Worm (Caenorhabditis elegans): ENCODE measurements around the gene F02C12.2.
A peak's percentile ranks its signal among the peaks of the same experiment; 100 is the strongest.

Gene F02C12.2

DNA sequence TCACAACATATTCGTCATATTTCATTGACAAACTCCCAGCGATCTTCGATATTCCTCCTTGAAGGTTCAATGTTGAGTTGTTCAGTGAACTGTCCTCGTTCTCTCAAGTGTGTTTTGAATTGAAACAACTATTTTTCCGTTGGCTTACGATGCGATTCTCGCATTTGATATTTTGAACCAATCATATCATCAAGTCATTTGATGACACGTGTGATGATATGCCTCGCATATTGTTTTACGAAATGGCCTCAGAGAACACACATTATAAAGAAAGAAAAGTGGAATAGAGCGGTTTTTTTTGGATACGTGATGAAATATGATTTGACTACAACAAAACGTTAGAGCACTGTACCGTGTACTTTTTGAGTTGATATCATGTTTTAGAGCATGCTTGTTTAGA is 50.7 kb downstream of the F02C12.2 start (continued):
- TF ChIP-seq ceh-28 (tag; optimal IDR thresholded peaks at IDR 0.05) (no peak), hlh-11 (tag; optimal IDR thresholded peaks at IDR 0.05) (peak; percentile 85), lin-13 (GFP tag; optimal IDR thresholded peaks at IDR 0.05) (no peak), ctbp-1 (GFP tag; IDR thresholded peaks at IDR 0.05) (no peak), lin-1 (GFP tag; IDR thresholded peaks at IDR 0.05) (no peak), nhr-237 (tag; optimal IDR thresholded peaks at IDR 0.05) (no peak), nhr-77 (tag; optimal IDR thresholded peaks at IDR 0.05) (peak; percentile 35), madf-5 (GFP tag; IDR thresholded peaks at IDR 0.05) (no peak), ztf-11 (tag; optimal IDR thresholded peaks at IDR 0.05) (no peak), cey-2 (tag; optimal IDR thresholded peaks at IDR 0.05; ENCODE audit: borderline replicate concordance, insufficient read depth) (peak; percentile 64), daf-8 (GFP tag; IDR thresholded peaks at IDR 0.05) (no peak), ceh-62 (tag; optimal IDR thresholded peaks at IDR 0.05) (no peak), egl-27 (tag; optimal IDR thresholded peaks at IDR 0.05) (no peak), T20F7.1 (GFP tag; optimal IDR thresholded peaks at IDR 0.05) (peak; percentile 56), zag-1 (tag; optimal IDR thresholded peaks at IDR 0.05) (no peak), ceh-44 (GFP tag; IDR thresholded peaks at IDR 0.05) (no peak), dmd-8 (GFP tag; IDR thresholded peaks at IDR 0.05) (no peak), ceh-32 (tag; optimal IDR thresholded peaks at IDR 0.05; ENCODE audit: poor library complexity) (no peak), nhr-48 (tag; optimal IDR thresholded peaks at IDR 0.05) (peak; percentile 78), zip-11 (GFP tag; IDR thresholded peaks at IDR 0.05) (no peak), mdt-29 (GFP tag; IDR thresholded peaks at IDR 0.05) (0 out of 2 replicates have a peak, but pooled peaks have one; percentile 29), nhr-42 (GFP tag; IDR thresholded peaks at IDR 0.05) (no peak), duxl-1 (tag; optimal IDR thresholded peaks at IDR 0.05; ENCODE audit: poor library complexity) (no peak), lir-3 (tag; optimal IDR thresholded peaks at IDR 0.05) (no peak), nhr-111 (GFP tag; optimal IDR thresholded peaks at IDR 0.05) (no peak), fkh-10 (GFP tag; optimal IDR thresholded peaks at IDR 0.05) (no peak), ama-1 (optimal IDR thresholded peaks at IDR 0.05) (no peak), nhr-11 (tag; optimal IDR thresholded peaks at IDR 0.05) (peak; percentile 42), pha-4 (GFP tag; IDR thresholded peaks at IDR 0.05) (no peak), pha-4 (tag; optimal IDR thresholded peaks at IDR 0.05) (no peak), nhr-102 (tag; optimal IDR thresholded peaks at IDR 0.05) (no peak), Y5F2A.4 (GFP tag; optimal IDR thresholded peaks at IDR 0.05) (no peak), ztf-7 (tag; optimal IDR thresholded peaks at IDR 0.05) (peak; percentile 94), R02D3.7 (tag; optimal IDR thresholded peaks at IDR 0.05) (no peak)

Measured in whole organism, L4 larva.